Fruit fly (Drosophila melanogaster): Measurements from ENCODE around the gene CG13458.

dm6 chr3L:15105566-15106207, 7.7 kb upstream of the CG13458 start, which contains the start of gene CG45071:
- no peak for TF ChIP-seq pan (optimal IDR thresholded peaks at IDR 0.05)
- TF ChIP-seq pan (GFP tag; optimal IDR thresholded peaks at IDR 0.05 in 1 of 2, IDR thresholded peaks at IDR 0.05 in 1 of 2) = no peak
- TF ChIP-seq peb (GFP tag; IDR thresholded peaks at IDR 0.05) = no peak
- no peak for TF ChIP-seq gsb (GFP tag; IDR thresholded peaks at IDR 0.05)
- TF ChIP-seq C15 (GFP tag; IDR thresholded peaks at IDR 0.05) = no peak
- TF ChIP-seq mirr (GFP tag; optimal IDR thresholded peaks at IDR 0.05) = no peak
- no peak for TF ChIP-seq exex (tag; optimal IDR thresholded peaks at IDR 0.05)
- no peak for TF ChIP-seq unc-4 (GFP tag; IDR thresholded peaks at IDR 0.05; ENCODE audit: partially characterized antibody)
- TF ChIP-seq Hsf (GFP tag; optimal IDR thresholded peaks at IDR 0.05) = no peak
- TF ChIP-seq CkIIα-i1 (GFP tag; IDR thresholded peaks at IDR 0.05) = no peak
- no peak for TF ChIP-seq CG1529 (GFP tag; optimal IDR thresholded peaks at IDR 0.05)

Measured in whole organism, embryonic.